Worm (Caenorhabditis elegans): ENCODE data around the gene F21C10.13.
A peak's percentile ranks its signal among the peaks of the same experiment; 100 is the strongest.

F21C10.13 gene

ce11 chrV:9128562-9128961, 6.5 kb downstream of the F21C10.13 start (continued):
- no peak for TF ChIP-seq unc-130 (GFP tag; optimal IDR thresholded peaks at IDR 0.05)
- peak; percentile 86 for TF ChIP-seq hlh-30 (tag; optimal IDR thresholded peaks at IDR 0.05; ENCODE audit: insufficient read depth)

ce11 chrV:9130766-9131165, 8.7 kb downstream of the F21C10.13 start, which contains the start of gene F21C10.19:
F21C10.19 (plus strand) TSS chrV:9131066.
- TF ChIP-seq lin-13 (GFP tag; optimal IDR thresholded peaks at IDR 0.05) (no peak), daf-12 (tag; optimal IDR thresholded peaks at IDR 0.05) (no peak), dmd-8 (GFP tag; IDR thresholded peaks at IDR 0.05) (no peak), Y5F2A.4 (GFP tag; optimal IDR thresholded peaks at IDR 0.05) (no peak), lin-15B (tag; optimal IDR thresholded peaks at IDR 0.05) (no peak), skn-1 (tag; optimal IDR thresholded peaks at IDR 0.05) (no peak), gei-8 (GFP tag; optimal IDR thresholded peaks at IDR 0.05) (no peak), ctbp-1 (GFP tag; IDR thresholded peaks at IDR 0.05) (no peak), ceh-82 (tag; optimal IDR thresholded peaks at IDR 0.05) (no peak), pha-4 (GFP tag; IDR thresholded peaks at IDR 0.05) (no peak), pha-4 (tag; optimal IDR thresholded peaks at IDR 0.05) (no peak), nhr-77 (tag; optimal IDR thresholded peaks at IDR 0.05) (no peak), pqm-1 (tag; optimal IDR thresholded peaks at IDR 0.05) (no peak), ceh-20 (GFP tag; IDR thresholded peaks at IDR 0.05) (no peak)

ce11 chrV:9132043-9132442, 9.9 kb downstream of the F21C10.13 start, which contains the start of gene F21C10.1:
F21C10.1 (plus strand) TSS chrV:9132343.
- TF ChIP-seq madf-5 (GFP tag; IDR thresholded peaks at IDR 0.05) = no peak
- TF ChIP-seq attf-4 (tag; optimal IDR thresholded peaks at IDR 0.05) = no peak
- no peak for TF ChIP-seq nhr-42 (GFP tag; IDR thresholded peaks at IDR 0.05)
- TF ChIP-seq T20F7.1 (GFP tag; optimal IDR thresholded peaks at IDR 0.05) = no peak
- TF ChIP-seq sdz-12 (GFP tag; optimal IDR thresholded peaks at IDR 0.05) = no peak
- TF ChIP-seq nhr-28 (tag; optimal IDR thresholded peaks at IDR 0.05) = no peak
- TF ChIP-seq vab-7 (GFP tag; IDR thresholded peaks at IDR 0.05) = no peak
- no peak for TF ChIP-seq rbr-2 (tag; optimal IDR thresholded peaks at IDR 0.05)
- TF ChIP-seq lir-3 (tag; optimal IDR thresholded peaks at IDR 0.05) = no peak
- TF ChIP-seq Y5F2A.4 (GFP tag; optimal IDR thresholded peaks at IDR 0.05) = no peak
- no peak for TF ChIP-seq nhr-10 (tag; optimal IDR thresholded peaks at IDR 0.05)
- no peak for TF ChIP-seq mdt-29 (GFP tag; IDR thresholded peaks at IDR 0.05)
- no peak for TF ChIP-seq mxl-3 (GFP tag; optimal IDR thresholded peaks at IDR 0.05)
- no peak for TF ChIP-seq hlh-11 (tag; optimal IDR thresholded peaks at IDR 0.05)

ce11 chrV:9133950-9134349, 11.8 kb downstream of the F21C10.13 start, which contains the start of gene B0222.1:
B0222.1 (plus strand) TSS chrV:9134255.
- TF ChIP-seq unc-62 (GFP tag; optimal IDR thresholded peaks at IDR 0.05 in 1 of 2) = peak in 1 of 2 experiments; percentile 53
- no peak for TF ChIP-seq unc-62 (tag; optimal IDR thresholded peaks at IDR 0.05)
- TF ChIP-seq egl-43 (GFP tag; IDR thresholded peaks at IDR 0.05) = no peak

ce11 chrV:9137618-9138017, 15.5 kb downstream of the F21C10.13 start, which contains the start of gene pitr-2:
pitr-2 (minus strand) TSS chrV:9137718.
- TF ChIP-seq dve-1 (tag; optimal IDR thresholded peaks at IDR 0.05; ENCODE audit: insufficient read depth) (no peak), gei-8 (GFP tag; optimal IDR thresholded peaks at IDR 0.05) (no peak), hlh-30 (tag; optimal IDR thresholded peaks at IDR 0.05; ENCODE audit: insufficient read depth) (no peak)

ce11 chrV:9141297-9141696, 19.2 kb downstream of the F21C10.13 start, which contains the start of gene pitr-3:
pitr-3 (minus strand) TSS chrV:9141397.
- TF ChIP-seq lim-7 (GFP tag; IDR thresholded peaks at IDR 0.05) = no peak
- TF ChIP-seq hlh-11 (tag; optimal IDR thresholded peaks at IDR 0.05) = no peak
- no peak for TF ChIP-seq zip-11 (GFP tag; IDR thresholded peaks at IDR 0.05)
- TF ChIP-seq nhr-48 (tag; optimal IDR thresholded peaks at IDR 0.05) = no peak
- TF ChIP-seq lin-38 (GFP tag; IDR thresholded peaks at IDR 0.05) = no peak
- TF ChIP-seq nhr-42 (GFP tag; IDR thresholded peaks at IDR 0.05) = no peak
- TF ChIP-seq daf-8 (GFP tag; IDR thresholded peaks at IDR 0.05) = no peak
- no peak for TF ChIP-seq zfp-2 (tag; optimal IDR thresholded peaks at IDR 0.05)
- TF ChIP-seq nhr-11 (tag; optimal IDR thresholded peaks at IDR 0.05) = no peak
- no peak for TF ChIP-seq fkh-10 (GFP tag; optimal IDR thresholded peaks at IDR 0.05)
- no peak for TF ChIP-seq Y105C5A.15 (GFP tag; IDR thresholded peaks at IDR 0.05)
